Worm (Caenorhabditis elegans) whole organism, L2 larva: ENCODE measurements around the gene F46H5.4.

ENCODE experiments used
- C34F6.9 ChIP-seq: fragments of 150-350 bp; optimal IDR thresholded peaks from 2 replicates; lab custom pipeline; 2014; ENCODE audit warnings: missing biosample characterization, missing genetic modification characterization
- alr-1 ChIP-seq: fragments of 150-350 bp; optimal IDR thresholded peaks from 2 replicates; lab custom pipeline; 2014; ENCODE audit warnings: missing biosample characterization, missing genetic modification characterization
- elt-1 ChIP-seq: fragments of 150-350 bp; optimal IDR thresholded peaks from 2 replicates; lab custom pipeline; 2014; ENCODE audit warnings: missing biosample characterization, missing genetic modification characterization
- elt-3 ChIP-seq: sonication (generic microtip); optimal IDR thresholded peaks from 2 replicates; lab custom pipeline; 2017; ENCODE audit warnings: missing biosample characterization, missing genetic modification characterization
- lsy-2 ChIP-seq, 2 experiments: fragments of 150-350 bp in 1 of 2; sonication (generic microtip) in 1 of 2; optimal IDR thresholded peaks; 2 replicates each; lab custom pipeline; 2014 to 2017; ENCODE audit warnings: missing biosample characterization in 2 of 2, missing genetic modification characterization in 2 of 2
- mdl-1 ChIP-seq, 2 experiments: fragments of 150-350 bp in 1 of 2; sonication (generic microtip) in 1 of 2; optimal IDR thresholded peaks; 2 replicates each; lab custom pipeline; 2017; ENCODE audit warnings: missing biosample characterization in 2 of 2, missing genetic modification characterization in 2 of 2
- nhr-11 ChIP-seq: fragments of 150-350 bp; optimal IDR thresholded peaks from 2 replicates; lab custom pipeline; 2014; ENCODE audit warnings: missing biosample characterization, missing genetic modification characterization
- nhr-12 ChIP-seq: fragments of 150-350 bp; optimal IDR thresholded peaks from 2 replicates; lab custom pipeline; 2014; ENCODE audit warnings: missing biosample characterization, missing genetic modification characterization
- nhr-77 ChIP-seq: fragments of 150-350 bp; optimal IDR thresholded peaks from 2 replicates; lab custom pipeline; 2014; ENCODE audit warnings: missing biosample characterization, missing genetic modification characterization

DNA sequence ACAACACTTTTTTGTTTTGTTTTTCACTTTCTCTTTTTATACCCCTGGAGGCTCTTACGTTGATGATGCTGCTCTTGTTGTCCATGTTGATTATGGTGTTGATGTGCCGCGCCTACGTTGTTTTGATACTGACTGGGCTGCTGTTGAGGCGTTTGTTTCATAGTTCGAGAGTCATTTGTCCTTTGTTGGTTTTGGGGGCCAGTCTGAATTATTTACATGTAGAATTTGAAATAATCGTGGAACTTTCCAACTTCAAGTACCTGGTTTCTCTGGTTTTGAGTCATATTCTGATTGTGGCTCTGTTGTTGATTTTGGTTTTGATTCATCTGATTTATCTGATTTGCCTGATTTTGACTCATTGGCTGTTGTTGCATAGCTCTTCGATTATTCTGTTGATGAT is 23.7 kb upstream of the F46H5.4 start:
- TF ChIP-seq nhr-77 (tag; lab: Kevin White, UChicago) (no peak), alr-1 (tag; lab: Kevin White, UChicago) (no peak), nhr-12 (tag; lab: Kevin White, UChicago) (no peak), C34F6.9 (tag; lab: Kevin White, UChicago) (no peak), nhr-11 (no peak), elt-3 (tag; lab: Kevin White, UChicago) (no peak), elt-1 (no peak), lsy-2 (tag; optimal IDR thresholded peaks at IDR 0.05; lab: Kevin White, UChicago) (no peak), mdl-1 (tag; optimal IDR thresholded peaks at IDR 0.05; lab: Kevin White, UChicago) (no peak)
